Fruit fly (Drosophila melanogaster) whole organism, prepupa: ENCODE results near the gene yellow-g2.

Experiments
- CG1621 ChIP-seq: fragments of 200-800 bp; sonication (Bioruptor generic); optimal IDR thresholded peaks from 3 replicates; lab custom pipeline; 2018; ENCODE audit warnings: missing biosample characterization, mild to moderate bottlenecking, missing genetic modification characterization
- CG3032 ChIP-seq: fragments of 200-800 bp; optimal IDR thresholded peaks from 2 replicates; lab custom pipeline; 2019; ENCODE audit warnings: missing biosample characterization, mild to moderate bottlenecking, missing genetic modification characterization, moderate library complexity
- CG32006 ChIP-seq: fragments of 200-800 bp; sonication (Bioruptor generic); optimal IDR thresholded peaks from 3 replicates; lab custom pipeline; 2017; ENCODE audit warnings: missing biosample characterization, mild to moderate bottlenecking, missing genetic modification characterization
- CG6854 ChIP-seq: fragments of 200-800 bp; sonication (Bioruptor generic); optimal IDR thresholded peaks from 2 replicates; lab custom pipeline; 2017; ENCODE audit warnings: missing biosample characterization, mild to moderate bottlenecking, missing genetic modification characterization
- CG8319 ChIP-seq: fragments of 200-800 bp; sonication (Bioruptor generic); optimal IDR thresholded peaks from 3 replicates; lab custom pipeline; 2016; ENCODE audit warnings: missing biosample characterization, missing genetic modification characterization
- CG8632 ChIP-seq: fragments of 200-800 bp; sonication (Bioruptor generic); optimal IDR thresholded peaks from 3 replicates; lab custom pipeline; 2016; ENCODE audit warnings: missing biosample characterization, missing genetic modification characterization
- Eip93F ChIP-seq: fragments of 200-800 bp; sonication (Bioruptor generic); optimal IDR thresholded peaks from 2 replicates; lab custom pipeline; 2016; ENCODE audit warnings: missing biosample characterization, mild to moderate bottlenecking, missing genetic modification characterization
- Ets21C ChIP-seq: fragments of 200-800 bp; sonication (Bioruptor generic); optimal IDR thresholded peaks from 3 replicates; lab custom pipeline; 2016; ENCODE audit warnings: missing biosample characterization, missing genetic modification characterization
- Gug ChIP-seq: fragments of 200-800 bp; sonication (Bioruptor generic); IDR thresholded peaks from 2 replicates; pipeline ENCODE4 v1.3.6; 2022; ENCODE audit warnings: missing biosample characterization, missing genetic modification characterization
- Lpt ChIP-seq: fragments of 200-800 bp; sonication (Bioruptor generic); optimal IDR thresholded peaks from 3 replicates; lab custom pipeline; 2016; ENCODE audit warnings: missing biosample characterization, missing genetic modification characterization
- Met ChIP-seq: fragments of 200-800 bp; sonication (Bioruptor generic); optimal IDR thresholded peaks from 3 replicates; lab custom pipeline; 2016; ENCODE audit warnings: missing biosample characterization, missing genetic modification characterization
- OdsH ChIP-seq: fragments of 200-800 bp; sonication (Bioruptor generic); optimal IDR thresholded peaks from 3 replicates; lab custom pipeline; 2016; ENCODE audit warnings: missing biosample characterization, missing genetic modification characterization
- Sox14 ChIP-seq: fragments of 200-800 bp; sonication (Bioruptor generic); optimal IDR thresholded peaks from 3 replicates; lab custom pipeline; 2016; ENCODE audit warnings: missing biosample characterization, missing genetic modification characterization
- Sox15 ChIP-seq: fragments of 200-800 bp; sonication (Bioruptor generic); optimal IDR thresholded peaks from 3 replicates; lab custom pipeline; 2016; ENCODE audit warnings: missing biosample characterization, missing genetic modification characterization
- achi ChIP-seq: fragments of 200-800 bp; sonication (Bioruptor generic); optimal IDR thresholded peaks from 3 replicates; lab custom pipeline; 2016; ENCODE audit warnings: missing biosample characterization, missing genetic modification characterization
- acj6 ChIP-seq: fragments of 200-800 bp; sonication (Bioruptor generic); optimal IDR thresholded peaks from 3 replicates; lab custom pipeline; 2016; ENCODE audit warnings: missing biosample characterization, missing genetic modification characterization
- dsx ChIP-seq: fragments of 200-800 bp; optimal IDR thresholded peaks from 3 replicates; lab custom pipeline; 2019; ENCODE audit warnings: missing biosample characterization, mild to moderate bottlenecking, missing genetic modification characterization, moderate library complexity; ENCODE audit not compliant: poor library complexity, severe bottlenecking
- eg ChIP-seq: fragments of 200-800 bp; sonication (Bioruptor generic); IDR thresholded peaks from 3 replicates; pipeline ENCODE4 v1.3.6; 2022; ENCODE audit warnings: missing biosample characterization, missing genetic modification characterization
- fkh ChIP-seq: fragments of 200-800 bp; sonication (Bioruptor generic); optimal IDR thresholded peaks from 3 replicates; lab custom pipeline; 2017; ENCODE audit warnings: missing biosample characterization, mild to moderate bottlenecking, missing genetic modification characterization, moderate library complexity
- lz ChIP-seq: fragments of 200-800 bp; sonication (Bioruptor generic); optimal IDR thresholded peaks from 3 replicates; lab custom pipeline; 2016; ENCODE audit warnings: missing biosample characterization, missing genetic modification characterization
- net ChIP-seq: fragments of 200-800 bp; sonication (Bioruptor generic); optimal IDR thresholded peaks from 3 replicates; lab custom pipeline; 2016; ENCODE audit warnings: missing biosample characterization, missing genetic modification characterization
- salr ChIP-seq, 2 experiments: fragments of 200-800 bp; sonication (Bioruptor generic); optimal IDR thresholded peaks; 3 replicates each; lab custom pipeline; 2016 to 2018; ENCODE audit warnings: missing biosample characterization in 2 of 2, missing genetic modification characterization in 2 of 2, mild to moderate bottlenecking in 1 of 2
- spab ChIP-seq: fragments of 200-800 bp; sonication (Bioruptor generic); optimal IDR thresholded peaks from 2 replicates; lab custom pipeline; 2017; ENCODE audit warnings: missing biosample characterization, mild to moderate bottlenecking, missing genetic modification characterization, missing genetic modification reagents
- svp ChIP-seq: fragments of 200-800 bp; sonication (Bioruptor generic); peaks from one replicate; lab custom pipeline; 2016; ENCODE audit warnings: missing biosample characterization, missing genetic modification characterization
- vri ChIP-seq: fragments of 200-800 bp; sonication (Bioruptor generic); optimal IDR thresholded peaks from 3 replicates; lab custom pipeline; 2016; ENCODE audit warnings: missing biosample characterization, mild to moderate bottlenecking, missing genetic modification characterization

The yellow-g2 gene

dm6 chr3L:2267558-2267957 is 8.8 kb upstream of the yellow-g2 start, which contains the start of gene obst-I:
Gene obst-I (plus strand): TSS chr3L:2267858.
- no peak for TF ChIP-seq Sox15 (GFP tag; lab: Kevin White, UChicago)
- TF ChIP-seq Eip93F (GFP tag; lab: Kevin White, UChicago): no peak
- TF ChIP-seq net (GFP tag; lab: Kevin White, UChicago): no peak
- TF ChIP-seq, all 60 proteins: peak for 0

dm6 chr3L:2268525-2268924 is 7.8 kb upstream of the yellow-g2 start, which contains the start of gene CG32302:
Gene CG32302 (plus strand): TSS chr3L:2268825.
- TF ChIP-seq dsx (GFP tag; lab: Kevin White, UChicago) (no peak), CG1621 (tag; lab: Kevin White, UChicago) (no peak), lz (GFP tag; lab: Kevin White, UChicago) (no peak)
- TF ChIP-seq, all 60 proteins: peak for 0

dm6 chr3L:2272669-2273068 is 3.7 kb upstream of the yellow-g2 start, which contains the start of gene yellow-g:
Gene yellow-g (minus strand): TSS chr3L:2272769.
- TF ChIP-seq Gug (GFP tag; lab: Robert Waterston, UW): no peak
- no peak for TF ChIP-seq Ets21C
- no peak for TF ChIP-seq CG3032 (tag; lab: Kevin White, UChicago)
- TF ChIP-seq spab: no peak

- no peak for TF ChIP-seq CG8632 (GFP tag; lab: Kevin White, UChicago)
- peak; percentile 47 for TF ChIP-seq svp (GFP tag; lab: Kevin White, UChicago)
Observed at dm6 chr3L:2273392-2273791, 3.0 kb upstream of the yellow-g2 start.

- TF ChIP-seq eg (GFP tag; lab: Robert Waterston, UW) (0 out of 3 replicates have a peak, but pooled peaks have one; percentile 20), acj6 (GFP tag; lab: Kevin White, UChicago) (no peak), fkh (GFP tag; lab: Kevin White, UChicago) (no peak), CG8319 (no peak)
Observed at dm6 chr3L:2282506-2282905, 6.2 kb downstream of the yellow-g2 start, which contains the start of gene MsR2. Gene MsR2 (plus strand): TSS chr3L:2282883.

- TF ChIP-seq CG32006 (GFP tag; lab: Kevin White, UChicago) (no peak), svp (GFP tag; lab: Kevin White, UChicago) (peak; percentile 1), achi (GFP tag; lab: Kevin White, UChicago) (no peak)
- TF ChIP-seq, all 60 proteins: peak for 1
Observed at dm6 chr3L:2322257-2322776, 46.0 kb downstream of the yellow-g2 start, which contains the start of gene MsR1. Gene MsR1 (plus strand): TSS chr3L:2322693.

dm6 chr3L:2325276-2325675 is 48.9 kb downstream of the yellow-g2 start:
- TF ChIP-seq salr (GFP tag; optimal IDR thresholded peaks at IDR 0.05; lab: Kevin White, UChicago) (no peak), Sox14 (GFP tag; lab: Kevin White, UChicago) (no peak), Met (GFP tag; lab: Kevin White, UChicago) (no peak), Lpt (GFP tag; lab: Kevin White, UChicago) (no peak), vri (no peak), Sox15 (GFP tag; lab: Kevin White, UChicago) (no peak), CG6854 (GFP tag; lab: Kevin White, UChicago) (no peak), CG8319 (no peak), CG8632 (GFP tag; lab: Kevin White, UChicago) (no peak), OdsH (GFP tag; lab: Kevin White, UChicago) (no peak)
